Worm (Caenorhabditis elegans) whole organism, L3 larva: ENCODE measurements around the gene F23B2.10.

Experiments used
- R02D3.7 ChIP-seq: fragments of 150-350 bp; optimal IDR thresholded peaks from 2 replicates; lab custom pipeline; 2014; ENCODE audit warnings: missing biosample characterization, missing genetic modification characterization
- aly-2 ChIP-seq: fragments of 150-350 bp; optimal IDR thresholded peaks from 2 replicates; lab custom pipeline; 2014; ENCODE audit warnings: missing biosample characterization, missing genetic modification characterization
- ceh-28 ChIP-seq: fragments of 150-350 bp; optimal IDR thresholded peaks from 2 replicates; lab custom pipeline; 2014; ENCODE audit warnings: missing biosample characterization, missing genetic modification reagents, missing genetic modification characterization
- ceh-9 ChIP-seq: sonication (generic microtip); optimal IDR thresholded peaks from 2 replicates; lab custom pipeline; 2018; ENCODE audit warnings: missing biosample characterization, missing genetic modification characterization
- elt-2 ChIP-seq: sonication (generic microtip); optimal IDR thresholded peaks from 2 replicates; lab custom pipeline; 2016; ENCODE audit warnings: missing genetic modification reagents, mild to moderate bottlenecking, missing genetic modification characterization, missing compliant biosample characterization
- fkh-10 ChIP-seq: sonication (generic microtip); optimal IDR thresholded peaks from 2 replicates; lab custom pipeline; 2017; ENCODE audit warnings: missing biosample characterization, missing genetic modification reagents, missing genetic modification characterization
- nhr-11 ChIP-seq: fragments of 150-350 bp; optimal IDR thresholded peaks from 2 replicates; lab custom pipeline; 2014; ENCODE audit warnings: missing biosample characterization, missing genetic modification characterization
- nhr-237 ChIP-seq: fragments of 150-350 bp; optimal IDR thresholded peaks from 2 replicates; lab custom pipeline; 2014; ENCODE audit warnings: missing biosample characterization, missing genetic modification characterization
- pha-4 ChIP-seq: fragments of 150-350 bp; optimal IDR thresholded peaks from 2 replicates; lab custom pipeline; 2014; ENCODE audit warnings: missing biosample characterization, missing genetic modification reagents, missing genetic modification characterization
- pqm-1 ChIP-seq: fragments of 150-350 bp; optimal IDR thresholded peaks from 2 replicates; lab custom pipeline; 2017; ENCODE audit warnings: missing biosample characterization, missing genetic modification characterization, inconsistent platforms
- skn-1 ChIP-seq: fragments of 150-350 bp; optimal IDR thresholded peaks from 2 replicates; lab custom pipeline; 2014; ENCODE audit warnings: missing biosample characterization, missing genetic modification characterization
- unc-39 ChIP-seq: sonication (generic microtip); optimal IDR thresholded peaks from 4 replicates; lab custom pipeline; 2017; ENCODE audit warnings: missing biosample characterization, missing genetic modification characterization
- unc-62 ChIP-seq: fragments of 150-350 bp; sonication (generic microtip); optimal IDR thresholded peaks from 4 replicates; lab custom pipeline; 2014; ENCODE audit warnings: missing biosample characterization, missing genetic modification reagents, missing genetic modification characterization
- ztf-11 ChIP-seq: fragments of 150-350 bp; optimal IDR thresholded peaks from 2 replicates; lab custom pipeline; 2014; ENCODE audit warnings: missing biosample characterization, missing genetic modification characterization

DNA sequence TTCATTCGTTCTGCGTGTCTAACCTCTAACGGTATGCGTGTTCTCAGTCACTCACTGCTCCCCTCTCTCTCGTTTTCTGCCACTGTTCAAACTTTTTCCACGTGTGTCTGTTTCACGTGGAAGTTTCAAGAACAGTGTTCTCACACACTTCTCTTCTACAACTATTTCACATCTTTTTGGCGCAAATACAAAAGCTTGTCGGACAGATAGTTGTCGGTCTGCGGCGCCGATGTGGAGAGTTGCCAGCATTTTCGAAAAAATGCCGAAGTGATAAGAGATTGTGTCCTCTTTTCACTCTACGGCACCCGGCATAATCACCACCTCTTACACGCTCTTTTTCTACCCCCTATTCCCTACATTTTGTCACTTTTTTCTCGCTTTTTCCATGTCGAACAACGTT lies 35.8 kb downstream of the F23B2.10 start:
- TF ChIP-seq pha-4 (tag; lab: Kevin White, UChicago) (peak; percentile 31), pqm-1 (tag; lab: Kevin White, UChicago) (peak; percentile 14), elt-2 (tag; lab: Kevin White, UChicago) (peak; percentile 79), ceh-28 (tag; lab: Kevin White, UChicago) (no peak), ceh-9 (tag; lab: Kevin White, UChicago) (no peak), skn-1 (tag; lab: Kevin White, UChicago) (no peak), ztf-11 (tag; lab: Kevin White, UChicago) (no peak), R02D3.7 (no peak), aly-2 (tag; lab: Kevin White, UChicago) (no peak), nhr-237 (no peak), unc-62 (no peak), nhr-11 (tag; lab: Kevin White, UChicago) (no peak), unc-39 (tag; lab: Kevin White, UChicago) (no peak), fkh-10 (GFP tag; lab: Kevin White, UChicago) (no peak)
